Fruit fly (Drosophila melanogaster) whole organism, pupa: Measurements from ENCODE around the gene CG15414.

ENCODE experiments used
- CG10348 ChIP-seq: fragments of 200-800 bp; sonication (Bioruptor generic); IDR thresholded peaks from 2 replicates; pipeline ENCODE4 v1.3.6; 2022; ENCODE audit warnings: missing biosample characterization, missing genetic modification characterization
- CG12605 ChIP-seq: fragments of 200-800 bp; sonication (Bioruptor generic); IDR thresholded peaks from 2 replicates; pipeline ENCODE4 v1.3.6; 2022; ENCODE audit warnings: missing biosample characterization, missing genetic modification characterization
- CG13204 ChIP-seq: fragments of 200-800 bp; sonication (Bioruptor generic); optimal IDR thresholded peaks from 2 replicates; lab custom pipeline; 2018; ENCODE audit warnings: missing biosample characterization, mild to moderate bottlenecking, missing genetic modification characterization, moderate library complexity
- CG14655 ChIP-seq: fragments of 200-800 bp; sonication (Bioruptor generic); optimal IDR thresholded peaks from 3 replicates; lab custom pipeline; 2017; ENCODE audit warnings: mild to moderate bottlenecking, missing biosample characterization, missing genetic modification reagents, missing genetic modification characterization
- CG15710 ChIP-seq: fragments of 200-800 bp; sonication (Bioruptor generic); optimal IDR thresholded peaks from 2 replicates; lab custom pipeline; 2018; ENCODE audit warnings: missing biosample characterization, mild to moderate bottlenecking, missing genetic modification characterization, moderate library complexity
- CG17806 ChIP-seq: fragments of 200-800 bp; sonication (Bioruptor generic); optimal IDR thresholded peaks from 2 replicates; lab custom pipeline; 2018; ENCODE audit warnings: missing biosample characterization, mild to moderate bottlenecking, missing genetic modification characterization, moderate library complexity
- CG32121 ChIP-seq: fragments of 200-800 bp; sonication (Bioruptor generic); IDR thresholded peaks from 2 replicates; pipeline ENCODE4 v1.3.6; 2022; ENCODE audit warnings: missing biosample characterization, missing genetic modification characterization
- CG34367 ChIP-seq: fragments of 200-800 bp; sonication (Bioruptor generic); optimal IDR thresholded peaks from 2 replicates; lab custom pipeline; 2018; ENCODE audit warnings: missing biosample characterization, mild to moderate bottlenecking, missing genetic modification characterization
- CG4496 ChIP-seq: fragments of 200-800 bp; sonication (Bioruptor generic); IDR thresholded peaks from 3 replicates; pipeline ENCODE4 v1.3.6; 2022; ENCODE audit warnings: missing biosample characterization, missing genetic modification characterization
- CG8159 ChIP-seq: fragments of 200-800 bp; sonication (Bioruptor generic); optimal IDR thresholded peaks from 3 replicates; lab custom pipeline; 2018; ENCODE audit warnings: missing biosample characterization, mild to moderate bottlenecking, missing genetic modification characterization, moderate library complexity
- CG8301 ChIP-seq: fragments of 200-800 bp; sonication (Bioruptor generic); optimal IDR thresholded peaks from 2 replicates; lab custom pipeline; 2018; ENCODE audit warnings: missing biosample characterization, mild to moderate bottlenecking, missing genetic modification characterization
- CG9948 ChIP-seq: fragments of 200-800 bp; sonication (Bioruptor generic); optimal IDR thresholded peaks from 2 replicates; lab custom pipeline; 2018; ENCODE audit warnings: missing biosample characterization, mild to moderate bottlenecking, missing genetic modification characterization, moderate library complexity
- D1 ChIP-seq: fragments of 200-800 bp; sonication (Bioruptor generic); optimal IDR thresholded peaks from 2 replicates; lab custom pipeline; 2018; ENCODE audit warnings: missing biosample characterization, mild to moderate bottlenecking, missing genetic modification characterization, moderate library complexity
- EcR ChIP-seq: fragments of 200-800 bp; sonication (Bioruptor generic); optimal IDR thresholded peaks from 3 replicates; lab custom pipeline; 2019; ENCODE audit warnings: missing biosample characterization, missing genetic modification characterization, mild to moderate bottlenecking, moderate library complexity, missing genetic modification reagents
- Ets98B ChIP-seq: fragments of 200-800 bp; sonication (Bioruptor generic); IDR thresholded peaks from 2 replicates; pipeline ENCODE4 v1.3.6; 2022; ENCODE audit warnings: missing biosample characterization, missing genetic modification characterization
- Pif1A ChIP-seq: fragments of 200-800 bp; sonication (Bioruptor generic); optimal IDR thresholded peaks from 3 replicates; lab custom pipeline; 2016; ENCODE audit warnings: missing biosample characterization, missing genetic modification characterization
- Pif1B ChIP-seq: fragments of 200-800 bp; sonication (Bioruptor generic); optimal IDR thresholded peaks from 3 replicates; lab custom pipeline; 2016; ENCODE audit warnings: missing biosample characterization, missing genetic modification characterization
- Snoo ChIP-seq: fragments of 200-800 bp; sonication (Bioruptor generic); optimal IDR thresholded peaks from 3 replicates; lab custom pipeline; 2017; ENCODE audit warnings: missing biosample characterization, mild to moderate bottlenecking, missing genetic modification characterization, inconsistent platforms
- fd96Ca ChIP-seq: fragments of 200-800 bp; sonication (Bioruptor generic); IDR thresholded peaks from 3 replicates; pipeline ENCODE4 v1.3.6; 2022; ENCODE audit warnings: missing biosample characterization, missing genetic modification characterization
- gl ChIP-seq: fragments of 200-800 bp; sonication (Bioruptor generic); optimal IDR thresholded peaks from 2 replicates; lab custom pipeline; 2018; ENCODE audit warnings: missing biosample characterization, mild to moderate bottlenecking, missing genetic modification characterization
- rn ChIP-seq: fragments of 200-800 bp; sonication (Bioruptor generic); IDR thresholded peaks from 2 replicates; pipeline ENCODE4 v1.3.6; 2022; ENCODE audit warnings: missing biosample characterization, missing genetic modification characterization

CG15414 gene

dm6 chr2L:3490971-3491370, at the start of gene CG15414:
Gene CG15414 (minus strand): TSS chr2L:3491071.
- TF ChIP-seq CG4496 (GFP tag; lab: Robert Waterston, UW) (peak; percentile 53; the same call in 2 of the 3 replicates), CG8159 (tag; lab: Kevin White, UChicago) (no peak)

- TF ChIP-seq Ets98B (GFP tag; lab: Robert Waterston, UW) (no peak), CG34367 (tag; lab: Kevin White, UChicago) (no peak), CG15710 (tag; lab: Kevin White, UChicago) (no peak), CG17806 (no peak), rn (GFP tag; lab: Robert Waterston, UW) (no peak), D1 (no peak), Snoo (tag; lab: Kevin White, UChicago) (no peak), CG32121 (GFP tag; lab: Robert Waterston, UW) (no peak), Pif1B (no peak)
These were observed 49.1 kb upstream of the CG15414 start for dm6 chr2L:3539996-3540395.

dm6 chr2L:3539412-3539743, 48.5 kb upstream of the CG15414 start:
- no peak for TF ChIP-seq CG13204
- no peak for TF ChIP-seq CG17806
- TF ChIP-seq CG15710 (tag; lab: Kevin White, UChicago): no peak
- TF ChIP-seq CG10348 (GFP tag; lab: Robert Waterston, UW): no peak
- no peak for TF ChIP-seq CG32121 (GFP tag; lab: Robert Waterston, UW)
- no peak for TF ChIP-seq Snoo (tag; lab: Kevin White, UChicago)
- TF ChIP-seq Ets98B (GFP tag; lab: Robert Waterston, UW): no peak
- TF ChIP-seq CG4496 (GFP tag; lab: Robert Waterston, UW): no peak
- no peak for TF ChIP-seq CG8159 (tag; lab: Kevin White, UChicago)
- TF ChIP-seq EcR: no peak
- TF ChIP-seq CG8301 (tag; lab: Kevin White, UChicago): no peak
- no peak for TF ChIP-seq fd96Ca
- no peak for TF ChIP-seq CG14655
- TF ChIP-seq rn (GFP tag; lab: Robert Waterston, UW): no peak
- no peak for TF ChIP-seq CG9948
- no peak for TF ChIP-seq CG12605 (GFP tag; lab: Robert Waterston, UW)
- TF ChIP-seq Pif1B: no peak
- TF ChIP-seq D1: no peak
- no peak for TF ChIP-seq gl (tag; lab: Kevin White, UChicago)

- TF ChIP-seq CG8159 (tag; lab: Kevin White, UChicago) (peak; percentile 9), CG32121 (GFP tag; lab: Robert Waterston, UW) (no peak), rn (GFP tag; lab: Robert Waterston, UW) (0 out of 2 replicates have a peak, but pooled peaks have one; percentile 29)
These were observed 47.9 kb upstream of the CG15414 start, which contains the start of gene drm for dm6 chr2L:3538564-3539411. Gene drm (plus strand): TSS chr2L:3539247.

dm6 chr2L:3534227-3534842, 43.5 kb upstream of the CG15414 start:
- TF ChIP-seq fd96Ca (peak; percentile 89), CG17806 (peak; percentile 87), EcR (peak; percentile 12), rn (GFP tag; lab: Robert Waterston, UW) (peak; percentile 74), CG34367 (tag; lab: Kevin White, UChicago) (peak; percentile 85), CG15710 (tag; lab: Kevin White, UChicago) (peak; percentile 90), CG4496 (GFP tag; lab: Robert Waterston, UW) (peak; percentile 93), Pif1B (peak; percentile 86), CG14655 (peak; percentile 87), gl (tag; lab: Kevin White, UChicago) (peak; percentile 47), Pif1A (peak; percentile 90), D1 (peak; percentile 12), CG9948 (peak; percentile 81), CG12605 (GFP tag; lab: Robert Waterston, UW) (peak; percentile 85), Snoo (tag; lab: Kevin White, UChicago) (peak; percentile 90), CG10348 (GFP tag; lab: Robert Waterston, UW) (no peak), Ets98B (GFP tag; lab: Robert Waterston, UW) (peak; percentile 85), CG13204 (peak; percentile 48), CG8301 (tag; lab: Kevin White, UChicago) (peak; percentile 82), CG8159 (tag; lab: Kevin White, UChicago) (peak; percentile 89), CG32121 (GFP tag; lab: Robert Waterston, UW) (peak; percentile 80)

- TF ChIP-seq Snoo (tag; lab: Kevin White, UChicago) (peak; percentile 10), CG8159 (tag; lab: Kevin White, UChicago) (peak; percentile 41), D1 (no peak), CG17806 (peak; percentile 22), CG32121 (GFP tag; lab: Robert Waterston, UW) (no peak), gl (tag; lab: Kevin White, UChicago) (no peak), fd96Ca (peak; percentile 61; the same call in 2 of the 3 replicates), CG12605 (GFP tag; lab: Robert Waterston, UW) (0 out of 2 replicates have a peak, but pooled peaks have one; percentile 15), CG9948 (peak; percentile 29), CG15710 (tag; lab: Kevin White, UChicago) (peak; percentile 21), CG4496 (GFP tag; lab: Robert Waterston, UW) (peak; percentile 57; the same call in 2 of the 3 replicates), CG10348 (GFP tag; lab: Robert Waterston, UW) (no peak), Ets98B (GFP tag; lab: Robert Waterston, UW) (no peak), CG34367 (tag; lab: Kevin White, UChicago) (peak; percentile 23), CG14655 (peak; percentile 44)
These were observed 42.2 kb upstream of the CG15414 start for dm6 chr2L:3532973-3533525.
